Worm (Caenorhabditis elegans) whole organism, mixed stage, embryonic: ENCODE results near the gene alg-4.

Experiments
- ceh-39 ChIP-seq: fragments of 150-350 bp; optimal IDR thresholded peaks from 2 replicates; lab custom pipeline; 2014; ENCODE audit warnings: missing biosample characterization, missing genetic modification characterization
- elt-3 ChIP-seq: fragments of 150-350 bp; optimal IDR thresholded peaks from 2 replicates; lab custom pipeline; 2014; ENCODE audit warnings: missing biosample characterization, missing genetic modification characterization
- lin-32 ChIP-seq: fragments of 200-800 bp; sonication (Bioruptor generic); optimal IDR thresholded peaks from 2 replicates; lab custom pipeline; 2018; ENCODE audit warnings: mild to moderate bottlenecking, missing genetic modification characterization, missing compliant biosample characterization
- mep-1 ChIP-seq: fragments of 150-350 bp; optimal IDR thresholded peaks from 2 replicates; lab custom pipeline; 2017; ENCODE audit warnings: missing biosample characterization, missing genetic modification reagents, missing genetic modification characterization, inconsistent platforms
- nhr-12 ChIP-seq: fragments of 150-350 bp; optimal IDR thresholded peaks from 2 replicates; lab custom pipeline; 2014; ENCODE audit warnings: missing biosample characterization, missing genetic modification characterization
- nhr-237 ChIP-seq: fragments of 150-350 bp; optimal IDR thresholded peaks from 2 replicates; lab custom pipeline; 2014; ENCODE audit warnings: missing biosample characterization, missing genetic modification characterization
- pha-4 ChIP-seq: fragments of 150-350 bp; optimal IDR thresholded peaks from 2 replicates; lab custom pipeline; 2018; ENCODE audit warnings: missing biosample characterization, missing genetic modification reagents, missing genetic modification characterization
- sptf-1 ChIP-seq: sonication (generic microtip); optimal IDR thresholded peaks from 2 replicates; lab custom pipeline; 2017; ENCODE audit warnings: mild to moderate bottlenecking, missing genetic modification characterization, moderate library complexity, missing compliant biosample characterization
- unc-62 ChIP-seq: fragments of 150-350 bp; optimal IDR thresholded peaks from 2 replicates; lab custom pipeline; 2014; ENCODE audit warnings: missing biosample characterization, missing genetic modification reagents, missing genetic modification characterization
- ztf-11 ChIP-seq: fragments of 150-350 bp; optimal IDR thresholded peaks from 2 replicates; lab custom pipeline; 2014; ENCODE audit warnings: missing biosample characterization, missing genetic modification characterization

DNA sequence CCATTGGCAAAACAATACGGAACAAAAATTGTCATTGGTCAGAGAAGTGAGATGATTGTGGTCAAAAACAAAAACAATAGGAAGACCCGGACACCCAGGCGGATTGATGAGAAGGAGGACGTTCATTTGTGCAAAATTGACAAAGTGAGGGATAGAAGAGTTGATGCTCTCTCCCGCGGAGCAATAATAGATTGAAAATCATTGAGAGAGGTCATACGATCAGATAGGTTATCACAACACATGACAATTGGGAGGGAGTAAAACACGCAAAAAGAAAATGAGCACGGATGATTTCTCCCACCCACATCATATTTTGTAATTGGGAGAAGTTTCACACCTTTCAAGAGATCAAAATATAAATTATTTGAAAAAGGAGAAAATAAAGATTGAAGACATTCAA is 5.6 kb downstream of the alg-4 start:
- TF ChIP-seq mep-1 (tag; lab: Kevin White, UChicago) (no peak), ztf-11 (no peak), unc-62 (GFP tag; lab: Kevin White, UChicago) (no peak), sptf-1 (tag; lab: Kevin White, UChicago) (no peak), nhr-237 (tag; lab: Kevin White, UChicago) (no peak), nhr-12 (tag; lab: Kevin White, UChicago) (no peak), pha-4 (tag; lab: Kevin White, UChicago) (no peak), elt-3 (no peak), ceh-39 (tag; lab: Kevin White, UChicago) (no peak), lin-32 (GFP tag; lab: Kevin White, UChicago) (no peak)
